Worm (Caenorhabditis elegans) whole organism, L3 larva: ENCODE results near the gene Y75B8A.8.

Experiments
- R02D3.7 ChIP-seq: fragments of 150-350 bp; optimal IDR thresholded peaks from 2 replicates; lab custom pipeline; 2014; ENCODE audit warnings: missing biosample characterization, missing genetic modification characterization
- ZK546.5 ChIP-seq: sonication (generic microtip); optimal IDR thresholded peaks from 2 replicates; lab custom pipeline; 2017; ENCODE audit warnings: missing biosample characterization, missing genetic modification characterization
- aly-2 ChIP-seq: fragments of 150-350 bp; optimal IDR thresholded peaks from 2 replicates; lab custom pipeline; 2014; ENCODE audit warnings: missing biosample characterization, missing genetic modification characterization
- ama-1 ChIP-seq: fragments of 150-350 bp; optimal IDR thresholded peaks from 2 replicates; lab custom pipeline; 2018
- ceh-16 ChIP-seq: sonication (generic microtip); optimal IDR thresholded peaks from 2 replicates; lab custom pipeline; 2017; ENCODE audit warnings: missing biosample characterization, missing genetic modification characterization
- ceh-28 ChIP-seq: fragments of 150-350 bp; optimal IDR thresholded peaks from 2 replicates; lab custom pipeline; 2014; ENCODE audit warnings: missing biosample characterization, missing genetic modification reagents, missing genetic modification characterization
- ceh-82 ChIP-seq: fragments of 150-350 bp; optimal IDR thresholded peaks from 2 replicates; lab custom pipeline; 2014; ENCODE audit warnings: missing biosample characterization, missing genetic modification characterization
- daf-12 ChIP-seq: fragments of 150-350 bp; optimal IDR thresholded peaks from 2 replicates; lab custom pipeline; 2014; ENCODE audit warnings: missing biosample characterization, missing genetic modification reagents, missing genetic modification characterization
- egl-27 ChIP-seq: sonication (generic microtip); optimal IDR thresholded peaks from 4 replicates; lab custom pipeline; 2017; ENCODE audit warnings: missing biosample characterization, missing genetic modification reagents, missing genetic modification characterization
- egl-5 ChIP-seq: fragments of 150-350 bp; optimal IDR thresholded peaks from 2 replicates; lab custom pipeline; 2017; ENCODE audit warnings: missing biosample characterization, missing genetic modification reagents, missing genetic modification characterization, inconsistent platforms
- elt-1 ChIP-seq: fragments of 150-350 bp; optimal IDR thresholded peaks from 2 replicates; lab custom pipeline; 2014; ENCODE audit warnings: missing biosample characterization, missing genetic modification characterization
- elt-3 ChIP-seq, 3 experiments: fragments of 150-350 bp in 1 of 3; sonication (generic microtip) in 2 of 3; optimal IDR thresholded peaks; 2 replicates in 2 of 3; 4 replicates in 1 of 3; lab custom pipeline; 2014 to 2017; ENCODE audit warnings: missing biosample characterization in 3 of 3, missing genetic modification characterization in 3 of 3
- eor-1 ChIP-seq, 2 experiments: fragments of 150-350 bp; optimal IDR thresholded peaks; 2 replicates each; lab custom pipeline; 2014 to 2018; ENCODE audit warnings: missing biosample characterization in 2 of 2, missing genetic modification characterization in 2 of 2
- fkh-10 ChIP-seq: sonication (generic microtip); optimal IDR thresholded peaks from 2 replicates; lab custom pipeline; 2017; ENCODE audit warnings: missing biosample characterization, missing genetic modification reagents, missing genetic modification characterization
- fkh-2 ChIP-seq: fragments of 150-350 bp; optimal IDR thresholded peaks from 2 replicates; lab custom pipeline; 2014; ENCODE audit warnings: missing biosample characterization, missing genetic modification reagents, missing genetic modification characterization
- fos-1 ChIP-seq: fragments of 150-350 bp; optimal IDR thresholded peaks from 2 replicates; lab custom pipeline; 2014; ENCODE audit warnings: missing biosample characterization, missing genetic modification characterization
- hmg-11 ChIP-seq: sonication (generic microtip); optimal IDR thresholded peaks from 2 replicates; lab custom pipeline; 2016; ENCODE audit warnings: missing genetic modification characterization, missing compliant biosample characterization
- jun-1 ChIP-seq: fragments of 150-350 bp; optimal IDR thresholded peaks from 2 replicates; lab custom pipeline; 2014; ENCODE audit warnings: missing biosample characterization, missing genetic modification reagents, missing genetic modification characterization
- lin-15B ChIP-seq: fragments of 150-350 bp; optimal IDR thresholded peaks from 2 replicates; lab custom pipeline; 2014; ENCODE audit warnings: missing biosample characterization, missing genetic modification characterization
- lin-39 ChIP-seq: fragments of 150-350 bp; optimal IDR thresholded peaks from 2 replicates; lab custom pipeline; 2018; ENCODE audit warnings: missing biosample characterization, missing genetic modification reagents, missing genetic modification characterization
- lsy-12 ChIP-seq: sonication (generic microtip); optimal IDR thresholded peaks from 2 replicates; lab custom pipeline; 2016; ENCODE audit warnings: mild to moderate bottlenecking, missing genetic modification characterization, missing compliant biosample characterization
- mdl-1 ChIP-seq: fragments of 150-350 bp; optimal IDR thresholded peaks from 2 replicates; lab custom pipeline; 2014; ENCODE audit warnings: missing biosample characterization, missing genetic modification characterization
- nhr-11 ChIP-seq: fragments of 150-350 bp; optimal IDR thresholded peaks from 2 replicates; lab custom pipeline; 2014; ENCODE audit warnings: missing biosample characterization, missing genetic modification characterization
- nhr-12 ChIP-seq: fragments of 150-350 bp; optimal IDR thresholded peaks from 2 replicates; lab custom pipeline; 2014; ENCODE audit warnings: missing biosample characterization, missing genetic modification characterization
- nhr-28 ChIP-seq: fragments of 150-350 bp; optimal IDR thresholded peaks from 2 replicates; lab custom pipeline; 2014; ENCODE audit warnings: missing biosample characterization, missing genetic modification characterization
- nhr-76 ChIP-seq: fragments of 150-350 bp; sonication (generic microtip); optimal IDR thresholded peaks from 5 replicates; lab custom pipeline; 2014; ENCODE audit warnings: missing biosample characterization, missing genetic modification characterization
- nhr-77 ChIP-seq: fragments of 150-350 bp; optimal IDR thresholded peaks from 2 replicates; lab custom pipeline; 2014; ENCODE audit warnings: missing biosample characterization, missing genetic modification characterization
- pha-4 ChIP-seq: fragments of 150-350 bp; optimal IDR thresholded peaks from 2 replicates; lab custom pipeline; 2014; ENCODE audit warnings: missing biosample characterization, missing genetic modification reagents, missing genetic modification characterization
- sea-2 ChIP-seq: fragments of 150-350 bp; sonication (generic microtip); optimal IDR thresholded peaks from 4 replicates; lab custom pipeline; 2014; ENCODE audit warnings: missing biosample characterization, missing genetic modification reagents, missing genetic modification characterization
- skn-1 ChIP-seq: fragments of 150-350 bp; optimal IDR thresholded peaks from 2 replicates; lab custom pipeline; 2014; ENCODE audit warnings: missing biosample characterization, missing genetic modification characterization
- snpc-4 ChIP-seq: fragments of 150-350 bp; optimal IDR thresholded peaks from 2 replicates; lab custom pipeline; 2014; ENCODE audit warnings: missing biosample characterization, missing genetic modification characterization
- tbx-2 ChIP-seq: sonication (generic microtip); optimal IDR thresholded peaks from 2 replicates; lab custom pipeline; 2016; ENCODE audit warnings: mild to moderate bottlenecking, missing genetic modification characterization, missing compliant biosample characterization
- unc-39 ChIP-seq: sonication (generic microtip); optimal IDR thresholded peaks from 4 replicates; lab custom pipeline; 2017; ENCODE audit warnings: missing biosample characterization, missing genetic modification characterization
- unc-62 ChIP-seq: fragments of 150-350 bp; sonication (generic microtip); optimal IDR thresholded peaks from 4 replicates; lab custom pipeline; 2014; ENCODE audit warnings: missing biosample characterization, missing genetic modification reagents, missing genetic modification characterization
- zag-1 ChIP-seq: fragments of 150-350 bp; optimal IDR thresholded peaks from 2 replicates; lab custom pipeline; 2014; ENCODE audit warnings: missing biosample characterization, missing genetic modification characterization
- ztf-4 ChIP-seq: fragments of 150-350 bp; optimal IDR thresholded peaks from 2 replicates; lab custom pipeline; 2014; ENCODE audit warnings: missing biosample characterization, missing genetic modification characterization

The Y75B8A.8 gene

ce11 chrIII:12198135-12198534 is 37.6 kb downstream of the Y75B8A.8 start:
- no peak for TF ChIP-seq aly-2 (tag; lab: Kevin White, UChicago)
- no peak for TF ChIP-seq hmg-11 (tag; lab: Kevin White, UChicago)
- TF ChIP-seq lin-15B (tag; lab: Kevin White, UChicago), result no peak
- TF ChIP-seq R02D3.7 (tag; lab: Kevin White, UChicago), result no peak
- TF ChIP-seq ceh-16 (tag; lab: Kevin White, UChicago), result no peak
- TF ChIP-seq elt-3 (tag; optimal IDR thresholded peaks at IDR 0.05; lab: Kevin White, UChicago), result no peak
- TF ChIP-seq unc-62, result no peak
- no peak for TF ChIP-seq lin-39 (tag; lab: Kevin White, UChicago)
- TF ChIP-seq daf-12, result no peak
- no peak for TF ChIP-seq fkh-10
- TF ChIP-seq elt-1 (tag; lab: Kevin White, UChicago), result no peak
- no peak for TF ChIP-seq egl-5 (tag; lab: Kevin White, UChicago)
- TF ChIP-seq ama-1 (lab: Kevin White, UChicago), result no peak
- no peak for TF ChIP-seq mdl-1 (tag; lab: Kevin White, UChicago)
- TF ChIP-seq nhr-76, result no peak
- TF ChIP-seq nhr-11, result no peak
- TF ChIP-seq skn-1 (tag; lab: Kevin White, UChicago), result no peak
- TF ChIP-seq tbx-2 (tag; lab: Kevin White, UChicago), result no peak

- no peak for TF ChIP-seq ZK546.5 (tag; lab: Kevin White, UChicago)
- no peak for TF ChIP-seq egl-5 (tag; lab: Kevin White, UChicago)
- no peak for TF ChIP-seq eor-1 (tag; optimal IDR thresholded peaks at IDR 0.05; lab: Kevin White, UChicago)
- TF ChIP-seq nhr-28 (tag; lab: Kevin White, UChicago), result no peak
- no peak for TF ChIP-seq pha-4 (tag; lab: Kevin White, UChicago)
- no peak for TF ChIP-seq unc-62
- no peak for TF ChIP-seq jun-1 (tag; lab: Kevin White, UChicago)
- no peak for TF ChIP-seq unc-39 (tag; lab: Kevin White, UChicago)
- no peak for TF ChIP-seq ceh-16 (tag; lab: Kevin White, UChicago)
- no peak for TF ChIP-seq aly-2 (tag; lab: Kevin White, UChicago)
- no peak for TF ChIP-seq elt-3 (tag; optimal IDR thresholded peaks at IDR 0.05; lab: Kevin White, UChicago)
- no peak for TF ChIP-seq nhr-76
- no peak for TF ChIP-seq nhr-12 (tag; lab: Kevin White, UChicago)
- no peak for TF ChIP-seq zag-1 (tag; lab: Kevin White, UChicago)
- no peak for TF ChIP-seq tbx-2 (tag; lab: Kevin White, UChicago)
- no peak for TF ChIP-seq elt-1 (tag; lab: Kevin White, UChicago)
- no peak for TF ChIP-seq ceh-28
- no peak for TF ChIP-seq hmg-11 (tag; lab: Kevin White, UChicago)
- TF ChIP-seq skn-1 (tag; lab: Kevin White, UChicago), result no peak
Observed at ce11 chrIII:12202437-12202836, 41.9 kb downstream of the Y75B8A.8 start, which contains the start of gene osm-12. osm-12 (minus strand) TSS chrIII:12202537.

ce11 chrIII:12205271-12205670 is 44.7 kb downstream of the Y75B8A.8 start:
- TF ChIP-seq fos-1 (tag; lab: Kevin White, UChicago) (no peak), snpc-4 (tag; lab: Kevin White, UChicago) (no peak), ama-1 (lab: Kevin White, UChicago) (no peak), nhr-11 (no peak)

- TF ChIP-seq egl-27, result no peak
- TF ChIP-seq zag-1 (tag; lab: Kevin White, UChicago), result no peak
- TF ChIP-seq unc-39 (tag; lab: Kevin White, UChicago), result no peak
- TF ChIP-seq ceh-82 (tag; lab: Kevin White, UChicago), result no peak
- TF ChIP-seq aly-2 (tag; lab: Kevin White, UChicago), result no peak
- TF ChIP-seq elt-3 (tag; optimal IDR thresholded peaks at IDR 0.05; lab: Kevin White, UChicago), result no peak
- TF ChIP-seq sea-2 (GFP tag; lab: Kevin White, UChicago), result no peak
- TF ChIP-seq fkh-10, result no peak
- no peak for TF ChIP-seq nhr-77 (tag; lab: Kevin White, UChicago)
- TF ChIP-seq mdl-1 (tag; lab: Kevin White, UChicago), result no peak
- no peak for TF ChIP-seq ceh-28
- TF ChIP-seq fos-1 (tag; lab: Kevin White, UChicago), result no peak
- no peak for TF ChIP-seq nhr-76
- TF ChIP-seq, all 47 proteins: peak for 0
Observed at ce11 chrIII:12207574-12207973, 47.0 kb downstream of the Y75B8A.8 start.

- TF ChIP-seq nhr-28 (tag; lab: Kevin White, UChicago), result no peak
- no peak for TF ChIP-seq nhr-76
- no peak for TF ChIP-seq fos-1 (tag; lab: Kevin White, UChicago)
- TF ChIP-seq eor-1 (tag; optimal IDR thresholded peaks at IDR 0.05; lab: Kevin White, UChicago), result no peak
- no peak for TF ChIP-seq R02D3.7 (tag; lab: Kevin White, UChicago)
- TF ChIP-seq fkh-2 (tag; lab: Kevin White, UChicago), result no peak
- TF ChIP-seq jun-1 (tag; lab: Kevin White, UChicago), result no peak
- no peak for TF ChIP-seq sea-2 (GFP tag; lab: Kevin White, UChicago)
- TF ChIP-seq lsy-12 (tag; lab: Kevin White, UChicago), result no peak
- TF ChIP-seq daf-12, result no peak
- TF ChIP-seq ama-1 (lab: Kevin White, UChicago), result no peak
- no peak for TF ChIP-seq tbx-2 (tag; lab: Kevin White, UChicago)
- TF ChIP-seq ztf-4, result no peak
- TF ChIP-seq unc-62, result no peak
- no peak for TF ChIP-seq unc-39 (tag; lab: Kevin White, UChicago)
- TF ChIP-seq zag-1 (tag; lab: Kevin White, UChicago), result no peak
- no peak for TF ChIP-seq elt-1 (tag; lab: Kevin White, UChicago)
Observed at ce11 chrIII:12215596-12215995, 55.0 kb downstream of the Y75B8A.8 start, which contains the start of gene Y75B8A.13. Y75B8A.13 (minus strand) TSS chrIII:12215696.
